Fruit fly (Drosophila melanogaster) whole organism, embryonic: Measurements from ENCODE around the gene CG9737.

ENCODE experiments used
- Atf-2 ChIP-seq: fragments of 200-800 bp; sonication (Bioruptor generic); optimal IDR thresholded peaks from 2 replicates; lab custom pipeline; 2016; ENCODE audit warnings: missing biosample characterization, missing genetic modification characterization
- C15 ChIP-seq: fragments of 200-800 bp; sonication (Bioruptor generic); IDR thresholded peaks from 3 replicates; pipeline ENCODE4 v1.3.6; 2022; ENCODE audit warnings: missing biosample characterization, missing genetic modification characterization
- CG10431 ChIP-seq: fragments of 200-800 bp; sonication (Bioruptor generic); optimal IDR thresholded peaks from 3 replicates; lab custom pipeline; 2018; ENCODE audit warnings: missing biosample characterization, mild to moderate bottlenecking, missing genetic modification characterization
- CG11247 ChIP-seq: fragments of 200-800 bp; sonication (Bioruptor generic); IDR thresholded peaks from 2 replicates; pipeline ENCODE4 v1.3.6; 2022; ENCODE audit warnings: missing biosample characterization, missing genetic modification characterization
- CG12659 ChIP-seq: fragments of 200-800 bp; sonication (Bioruptor generic); optimal IDR thresholded peaks from 3 replicates; lab custom pipeline; 2017; ENCODE audit warnings: mild to moderate bottlenecking, missing biosample characterization, missing genetic modification reagents, missing genetic modification characterization
- CG13424 ChIP-seq: fragments of 200-800 bp; sonication (Bioruptor generic); optimal IDR thresholded peaks from 2 replicates; lab custom pipeline; 2019; ENCODE audit warnings: missing biosample characterization, mild to moderate bottlenecking, missing genetic modification characterization, moderate library complexity
- CG14014 ChIP-seq: fragments of 200-800 bp; sonication (Bioruptor generic); IDR thresholded peaks from 2 replicates; pipeline ENCODE4 v1.3.6; 2022; ENCODE audit warnings: missing biosample characterization, missing genetic modification characterization
- CG16779 ChIP-seq: fragments of 200-800 bp; sonication (Bioruptor generic); IDR thresholded peaks from 2 replicates; pipeline ENCODE4 v1.3.6; 2022; ENCODE audit warnings: missing biosample characterization, missing genetic modification characterization
- CG17359 ChIP-seq: fragments of 200-800 bp; sonication (Bioruptor generic); optimal IDR thresholded peaks from 3 replicates; lab custom pipeline; 2018; ENCODE audit warnings: missing biosample characterization, mild to moderate bottlenecking, missing genetic modification characterization, moderate library complexity
- CG17802 ChIP-seq: fragments of 200-800 bp; sonication (Bioruptor generic); optimal IDR thresholded peaks from 2 replicates; lab custom pipeline; 2018; ENCODE audit warnings: missing biosample characterization, mild to moderate bottlenecking, missing genetic modification characterization, moderate library complexity
- CG2199 ChIP-seq: fragments of 200-800 bp; sonication (Bioruptor generic); IDR thresholded peaks from 3 replicates; pipeline ENCODE4 v1.3.6; 2022; ENCODE audit warnings: missing biosample characterization, missing genetic modification characterization
- CG3281 ChIP-seq: fragments of 200-800 bp; sonication (Bioruptor generic); optimal IDR thresholded peaks from 3 replicates; lab custom pipeline; 2017; ENCODE audit warnings: missing biosample characterization, mild to moderate bottlenecking, missing genetic modification characterization
- CG5180 ChIP-seq: fragments of 200-800 bp; sonication (Bioruptor generic); optimal IDR thresholded peaks from 3 replicates; lab custom pipeline; 2017; ENCODE audit warnings: missing biosample characterization, missing genetic modification characterization, mild to moderate bottlenecking, moderate library complexity, missing genetic modification reagents
- CG5245 ChIP-seq: fragments of 200-800 bp; sonication (Bioruptor generic); optimal IDR thresholded peaks from 3 replicates; lab custom pipeline; 2016; ENCODE audit warnings: missing biosample characterization, missing genetic modification characterization
- CG9727 ChIP-seq: fragments of 200-800 bp; sonication (Bioruptor generic); optimal IDR thresholded peaks from 3 replicates; lab custom pipeline; 2017; ENCODE audit warnings: missing biosample characterization, mild to moderate bottlenecking, missing genetic modification characterization
- CTCF ChIP-seq: fragments of 200-800 bp; sonication (Bioruptor generic); optimal IDR thresholded peaks from 2 replicates; lab custom pipeline; 2017; ENCODE audit warnings: missing biosample characterization, mild to moderate bottlenecking, missing genetic modification characterization, moderate library complexity
- CrebB ChIP-seq: fragments of 200-800 bp; sonication (Bioruptor generic); optimal IDR thresholded peaks from 3 replicates; lab custom pipeline; 2018; ENCODE audit warnings: missing biosample characterization, mild to moderate bottlenecking, missing genetic modification characterization
- E2f2 ChIP-seq: fragments of 200-800 bp; sonication (Bioruptor generic); IDR thresholded peaks from 2 replicates; pipeline ENCODE4 v1.3.6; 2022; ENCODE audit warnings: missing biosample characterization, missing genetic modification characterization
- ERR ChIP-seq: fragments of 200-800 bp; sonication (Bioruptor generic); optimal IDR thresholded peaks from 2 replicates; lab custom pipeline; 2016; ENCODE audit warnings: missing biosample characterization, missing genetic modification characterization
- Ets65A ChIP-seq: fragments of 200-800 bp; sonication (Bioruptor generic); peaks from one replicate; lab custom pipeline; 2016; ENCODE audit warnings: missing biosample characterization, missing genetic modification characterization
- MBD-R2 ChIP-seq: fragments of 200-800 bp; sonication (Bioruptor generic); IDR thresholded peaks from 2 replicates; pipeline ENCODE4 v1.3.6; 2022; ENCODE audit warnings: missing biosample characterization, missing genetic modification characterization
- Mad ChIP-seq: fragments of 200-800 bp; sonication (Bioruptor generic); optimal IDR thresholded peaks from 2 replicates; lab custom pipeline; 2016; ENCODE audit warnings: missing biosample characterization, missing genetic modification characterization
- Med ChIP-seq: fragments of 200-800 bp; sonication (Bioruptor generic); peaks from one replicate; lab custom pipeline; 2016; ENCODE audit warnings: missing biosample characterization, missing genetic modification characterization, mild to moderate bottlenecking, inconsistent platforms, moderate library complexity
- Oaz ChIP-seq: fragments of 200-800 bp; sonication (Bioruptor generic); IDR thresholded peaks from 2 replicates; pipeline ENCODE4 v1.3.6; 2022; ENCODE audit warnings: missing biosample characterization, missing genetic modification characterization
- Side ChIP-seq: fragments of 200-800 bp; sonication (Bioruptor generic); optimal IDR thresholded peaks from 2 replicates; lab custom pipeline; 2016; ENCODE audit warnings: missing biosample characterization, missing genetic modification characterization
- Six4 ChIP-seq: fragments of 200-800 bp; sonication (Bioruptor generic); optimal IDR thresholded peaks from 2 replicates; lab custom pipeline; 2016; ENCODE audit warnings: missing biosample characterization, missing genetic modification characterization
- ab ChIP-seq: fragments of 200-800 bp; sonication (Bioruptor generic); optimal IDR thresholded peaks from 2 replicates; lab custom pipeline; 2016; ENCODE audit warnings: missing biosample characterization, missing genetic modification characterization
- aop ChIP-seq: fragments of 200-800 bp; sonication (Bioruptor generic); IDR thresholded peaks from 2 replicates; pipeline ENCODE4 v1.3.6; 2022; ENCODE audit warnings: missing biosample characterization, missing genetic modification characterization
- bsh ChIP-seq, 2 experiments: fragments of 200-800 bp; sonication (Bioruptor generic); optimal IDR thresholded peaks; 2 replicates each; lab custom pipeline; 2017 to 2018; ENCODE audit warnings: mild to moderate bottlenecking in 2 of 2, missing biosample characterization in 2 of 2, missing genetic modification characterization in 2 of 2, moderate library complexity in 1 of 2
- caup ChIP-seq: fragments of 200-800 bp; sonication (Bioruptor generic); optimal IDR thresholded peaks from 3 replicates; lab custom pipeline; 2017; ENCODE audit warnings: missing biosample characterization, mild to moderate bottlenecking, missing genetic modification characterization, moderate library complexity; ENCODE audit not compliant: severe bottlenecking
- chinmo ChIP-seq: fragments of 200-800 bp; sonication (Bioruptor generic); IDR thresholded peaks from 4 replicates; pipeline ENCODE4 v1.3.6; 2022; ENCODE audit warnings: missing biosample characterization, missing genetic modification characterization; ENCODE audit not compliant: partially characterized antibody
- dmrt11E ChIP-seq: fragments of 200-800 bp; sonication (Bioruptor generic); optimal IDR thresholded peaks from 3 replicates; lab custom pipeline; 2018; ENCODE audit warnings: missing biosample characterization, mild to moderate bottlenecking, missing genetic modification characterization, moderate library complexity
- dysf ChIP-seq: fragments of 200-800 bp; sonication (Bioruptor generic); IDR thresholded peaks from 3 replicates; pipeline ENCODE4 v1.3.6; 2022; ENCODE audit warnings: missing biosample characterization, missing genetic modification characterization
- fd96Cb ChIP-seq: fragments of 200-800 bp; sonication (Bioruptor generic); optimal IDR thresholded peaks from 2 replicates; lab custom pipeline; 2018; ENCODE audit warnings: missing biosample characterization, mild to moderate bottlenecking, missing genetic modification characterization, moderate library complexity
- grau ChIP-seq: fragments of 200-800 bp; optimal IDR thresholded peaks from 3 replicates; lab custom pipeline; 2019; ENCODE audit warnings: missing biosample characterization, mild to moderate bottlenecking, missing genetic modification characterization, moderate library complexity
- gsb ChIP-seq: fragments of 200-800 bp; sonication (Bioruptor generic); IDR thresholded peaks from 2 replicates; pipeline ENCODE4 v1.3.6; 2022; ENCODE audit warnings: missing biosample characterization, missing genetic modification characterization
- lbe ChIP-seq: fragments of 200-800 bp; sonication (Bioruptor generic); optimal IDR thresholded peaks from 2 replicates; lab custom pipeline; 2016; ENCODE audit warnings: missing biosample characterization, mild to moderate bottlenecking, missing genetic modification characterization
- lilli ChIP-seq: fragments of 200-800 bp; sonication (Bioruptor generic); optimal IDR thresholded peaks from 3 replicates; lab custom pipeline; 2016; ENCODE audit warnings: missing biosample characterization, missing genetic modification characterization
- nom ChIP-seq: fragments of 200-800 bp; sonication (Bioruptor generic); optimal IDR thresholded peaks from 2 replicates; lab custom pipeline; 2017; ENCODE audit warnings: missing biosample characterization, missing genetic modification characterization, mild to moderate bottlenecking, moderate library complexity, missing genetic modification reagents
- pum ChIP-seq: fragments of 200-800 bp; sonication (Bioruptor generic); optimal IDR thresholded peaks from 2 replicates; lab custom pipeline; 2016; ENCODE audit warnings: missing biosample characterization, missing genetic modification characterization
- repo ChIP-seq: fragments of 200-800 bp; sonication (Bioruptor generic); optimal IDR thresholded peaks from 2 replicates; lab custom pipeline; 2016; ENCODE audit warnings: missing biosample characterization, missing genetic modification characterization
- sc ChIP-seq, 3 experiments: fragments of >200 bp in 2 of 3; fragments of 200-800 bp in 1 of 3; sonication (Bioruptor generic) in 1 of 3; optimal IDR thresholded peaks; 2 replicates in 2 of 3; 3 replicates in 1 of 3; lab custom pipeline; 2017; ENCODE audit warnings: mild to moderate bottlenecking in 1 of 3, missing biosample characterization in 1 of 3, missing genetic modification characterization in 1 of 3, missing genetic modification reagents in 1 of 3
- sens-2 ChIP-seq: fragments of 200-800 bp; sonication (Bioruptor generic); IDR thresholded peaks from 2 replicates; pipeline ENCODE4 v1.3.6; 2022; ENCODE audit warnings: missing biosample characterization, missing genetic modification characterization
- sim ChIP-seq: fragments of 200-800 bp; sonication (Bioruptor generic); IDR thresholded peaks from 2 replicates; pipeline ENCODE4 v1.3.6; 2022; ENCODE audit warnings: missing biosample characterization, missing genetic modification characterization
- sisA ChIP-seq: fragments of 200-800 bp; sonication (Bioruptor generic); IDR thresholded peaks from 2 replicates; pipeline ENCODE4 v1.3.6; 2022; ENCODE audit warnings: missing biosample characterization, missing genetic modification characterization
- sna ChIP-seq: fragments of 200-800 bp; sonication (Bioruptor generic); IDR thresholded peaks from 2 replicates; pipeline ENCODE4 v1.3.6; 2022; ENCODE audit warnings: missing biosample characterization, missing genetic modification characterization; ENCODE audit not compliant: partially characterized antibody
- tgo ChIP-seq: fragments of 200-800 bp; sonication (Bioruptor generic); IDR thresholded peaks from 3 replicates; pipeline ENCODE4 v1.3.6; 2022; ENCODE audit warnings: missing biosample characterization, missing genetic modification characterization
- tin ChIP-seq: fragments of 200-800 bp; sonication (Bioruptor generic); optimal IDR thresholded peaks from 3 replicates; lab custom pipeline; 2016; ENCODE audit warnings: missing biosample characterization, missing genetic modification characterization
- trh ChIP-seq: fragments of 200-800 bp; sonication (Bioruptor generic); optimal IDR thresholded peaks from 2 replicates; lab custom pipeline; 2016; ENCODE audit warnings: missing biosample characterization, missing genetic modification characterization
- unc-4 ChIP-seq: fragments of 200-800 bp; sonication (Bioruptor generic); IDR thresholded peaks from 2 replicates; pipeline ENCODE4 v1.3.6; 2022; ENCODE audit warnings: missing biosample characterization, missing genetic modification characterization; ENCODE audit not compliant: partially characterized antibody
- zen ChIP-seq: fragments of 200-800 bp; sonication (Bioruptor generic); optimal IDR thresholded peaks from 3 replicates; lab custom pipeline; 2018; ENCODE audit warnings: missing biosample characterization, mild to moderate bottlenecking, missing genetic modification characterization, moderate library complexity

CG9737 gene

dm6 chr3R:30208766-30209484 is 34.2 kb downstream of the CG9737 start, which contains the start of gene RpS7 (continued):
- TF ChIP-seq grau (peak; percentile 52), caup (peak; percentile 86), fd96Cb (tag; lab: Kevin White, UChicago) (peak; percentile 8), lbe (GFP tag; lab: Kevin White, UChicago) (peak; percentile 75), unc-4 (GFP tag; lab: Robert Waterston, UW) (peak; percentile 96), zen (tag; lab: Kevin White, UChicago) (no peak), repo (GFP tag; lab: Kevin White, UChicago) (peak; percentile 6), CG14014 (peak; percentile 76), CG10431 (peak; percentile 77), dmrt11E (tag; lab: Kevin White, UChicago) (peak; percentile 45), C15 (peak; percentile 53; the same call in 1 of the 3 replicates), CG2199 (peak; percentile 75; the same call in 1 of the 3 replicates), CG17802 (peak; percentile 60), tin (GFP tag; lab: Kevin White, UChicago) (peak; percentile 15), Six4 (GFP tag; lab: Kevin White, UChicago) (peak; percentile 23), MBD-R2 (peak; percentile 25; the same call in 1 of the 2 replicates), Side (GFP tag; lab: Kevin White, UChicago) (peak; percentile 51), lilli (peak; percentile 47), CG13424 (tag; lab: Kevin White, UChicago) (peak; percentile 20), bsh (GFP tag; optimal IDR thresholded peaks at IDR 0.05; lab: Kevin White, UChicago) (peak; percentile 48 to 65), CG3281 (GFP tag; lab: Kevin White, UChicago) (peak; percentile 83), ab (no peak), pum (GFP tag; lab: Kevin White, UChicago) (no peak), CG12659 (GFP tag; lab: Kevin White, UChicago) (peak; percentile 70), CG5245 (GFP tag; lab: Kevin White, UChicago) (peak; percentile 35), CG17359 (tag; lab: Kevin White, UChicago) (peak; percentile 67), sisA (0 out of 2 replicates have a peak, but pooled peaks have one; percentile 15), CG11247 (GFP tag; lab: Robert Waterston, UW) (peak; percentile 82), gsb (peak; percentile 71)

dm6 chr3R:30208011-30208410 is 35.1 kb downstream of the CG9737 start:
- no peak for TF ChIP-seq nom (GFP tag; lab: Kevin White, UChicago)
- no peak for TF ChIP-seq Atf-2
- TF ChIP-seq chinmo (GFP tag; lab: Robert Waterston, UW), result no peak
- TF ChIP-seq Oaz (GFP tag; lab: Robert Waterston, UW), result no peak
- no peak for TF ChIP-seq Mad
- TF ChIP-seq CG16779 (GFP tag; lab: Robert Waterston, UW), result 0 out of 2 replicates have a peak, but pooled peaks have one; percentile 7
- TF ChIP-seq E2f2 (GFP tag; lab: Robert Waterston, UW), result no peak
- no peak for TF ChIP-seq CG5180 (GFP tag; lab: Kevin White, UChicago)
- TF ChIP-seq tgo (GFP tag; lab: Robert Waterston, UW), result no peak
- no peak for TF ChIP-seq ERR (GFP tag; lab: Kevin White, UChicago)
- no peak for TF ChIP-seq CG9727 (GFP tag; lab: Kevin White, UChicago)
- TF ChIP-seq CrebB (tag; lab: Kevin White, UChicago), result no peak
- TF ChIP-seq trh (GFP tag; lab: Kevin White, UChicago), result no peak
- TF ChIP-seq CTCF, result no peak
- no peak for TF ChIP-seq sc (optimal IDR thresholded peaks at IDR 0.05; lab: Kevin White, UChicago)
- no peak for TF ChIP-seq sc (GFP tag; optimal IDR thresholded peaks at IDR 0.05; lab: Kevin White, UChicago)
- TF ChIP-seq sna (GFP tag; lab: Robert Waterston, UW), result no peak
- peak; percentile 80 for TF ChIP-seq Med (GFP tag; lab: Kevin White, UChicago)
- TF ChIP-seq sens-2 (GFP tag; lab: Robert Waterston, UW), result no peak
- TF ChIP-seq aop, result no peak
- TF ChIP-seq sim, result no peak
- no peak for TF ChIP-seq dysf (GFP tag; lab: Robert Waterston, UW)
- peak; percentile 52 for TF ChIP-seq Ets65A (GFP tag; lab: Kevin White, UChicago)
